Fruit fly (Drosophila melanogaster) Kc167 (cell line): ENCODE results near the gene CG9222.

Experiments used
- Myc ChIP-seq: fragments of >200 bp; optimal IDR thresholded peaks from 2 replicates; lab custom pipeline; 2017; ENCODE audit warnings: missing external identifiers
- h ChIP-seq: fragments of >200 bp; optimal IDR thresholded peaks from 3 replicates; lab custom pipeline; 2018; ENCODE audit warnings: missing external identifiers
- insv ChIP-seq: fragments of >200 bp; optimal IDR thresholded peaks from 3 replicates; lab custom pipeline; 2018; ENCODE audit warnings: missing external identifiers
- psq ChIP-seq: fragments of >200 bp; optimal IDR thresholded peaks from 2 replicates; lab custom pipeline; 2017; ENCODE audit warnings: missing external identifiers

dm6 chr2L:6099270-6099644 lies 31.6 kb upstream of the CG9222 start:
- TF ChIP-seq Myc (no peak), h (lab: Kevin White, UChicago) (no peak), psq (lab: Kevin White, UChicago) (no peak), insv (lab: Kevin White, UChicago) (no peak)
